Worm (Caenorhabditis elegans) whole organism, L2 larva: Measurements from ENCODE around the gene T25E12.14.

Experiments used
- R02D3.7 ChIP-seq: fragments of 150-350 bp; optimal IDR thresholded peaks from 2 replicates; lab custom pipeline; 2014; ENCODE audit warnings: missing biosample characterization, missing genetic modification characterization
- ZK546.5 ChIP-seq: sonication (generic microtip); optimal IDR thresholded peaks from 2 replicates; lab custom pipeline; 2017; ENCODE audit warnings: missing biosample characterization, missing genetic modification characterization
- egl-27 ChIP-seq: sonication (generic microtip); optimal IDR thresholded peaks from 3 replicates; lab custom pipeline; 2017; ENCODE audit warnings: missing biosample characterization, missing genetic modification reagents, missing genetic modification characterization
- elt-3 ChIP-seq: sonication (generic microtip); optimal IDR thresholded peaks from 2 replicates; lab custom pipeline; 2017; ENCODE audit warnings: missing biosample characterization, missing genetic modification characterization
- lin-39 ChIP-seq: fragments of 150-350 bp; optimal IDR thresholded peaks from 2 replicates; lab custom pipeline; 2014; ENCODE audit warnings: missing biosample characterization, missing genetic modification reagents, missing genetic modification characterization
- lsy-2 ChIP-seq, 2 experiments: fragments of 150-350 bp in 1 of 2; sonication (generic microtip) in 1 of 2; optimal IDR thresholded peaks; 2 replicates each; lab custom pipeline; 2014 to 2017; ENCODE audit warnings: missing biosample characterization in 2 of 2, missing genetic modification characterization in 2 of 2
- mdl-1 ChIP-seq, 2 experiments: fragments of 150-350 bp in 1 of 2; sonication (generic microtip) in 1 of 2; optimal IDR thresholded peaks; 2 replicates each; lab custom pipeline; 2017; ENCODE audit warnings: missing biosample characterization in 2 of 2, missing genetic modification characterization in 2 of 2
- nhr-10 ChIP-seq: sonication (generic microtip); optimal IDR thresholded peaks from 2 replicates; lab custom pipeline; 2017; ENCODE audit warnings: missing biosample characterization, missing genetic modification characterization
- nhr-11 ChIP-seq: fragments of 150-350 bp; optimal IDR thresholded peaks from 2 replicates; lab custom pipeline; 2014; ENCODE audit warnings: missing biosample characterization, missing genetic modification characterization
- nhr-21 ChIP-seq: fragments of 150-350 bp; optimal IDR thresholded peaks from 2 replicates; lab custom pipeline; 2014; ENCODE audit warnings: missing biosample characterization, missing genetic modification characterization
- nhr-25 ChIP-seq: fragments of 150-350 bp; sonication (generic microtip); optimal IDR thresholded peaks from 3 replicates; lab custom pipeline; 2014; ENCODE audit warnings: missing biosample characterization, missing genetic modification characterization
- nhr-77 ChIP-seq: fragments of 150-350 bp; optimal IDR thresholded peaks from 2 replicates; lab custom pipeline; 2014; ENCODE audit warnings: missing biosample characterization, missing genetic modification characterization
- snpc-4 ChIP-seq: fragments of 150-350 bp; optimal IDR thresholded peaks from 2 replicates; lab custom pipeline; 2014; ENCODE audit warnings: missing biosample characterization, missing genetic modification characterization
- unc-39 ChIP-seq: fragments of 150-350 bp; optimal IDR thresholded peaks from 2 replicates; lab custom pipeline; 2014; ENCODE audit warnings: missing biosample characterization, missing genetic modification characterization

- TF ChIP-seq egl-27 (tag; lab: Kevin White, UChicago): no peak
- no peak for TF ChIP-seq lin-39 (tag; lab: Kevin White, UChicago)
- TF ChIP-seq ZK546.5 (tag; lab: Kevin White, UChicago): no peak
- TF ChIP-seq snpc-4: no peak
- TF ChIP-seq nhr-25: no peak
- no peak for TF ChIP-seq mdl-1 (tag; optimal IDR thresholded peaks at IDR 0.05; lab: Kevin White, UChicago)
- TF ChIP-seq unc-39 (tag; lab: Kevin White, UChicago): no peak
- no peak for TF ChIP-seq lsy-2 (tag; optimal IDR thresholded peaks at IDR 0.05; lab: Kevin White, UChicago)
- TF ChIP-seq nhr-21: no peak
- no peak for TF ChIP-seq nhr-11 (tag; lab: Kevin White, UChicago)
- no peak for TF ChIP-seq elt-3 (tag; lab: Kevin White, UChicago)
- TF ChIP-seq nhr-10 (tag; lab: Kevin White, UChicago): no peak
- no peak for TF ChIP-seq R02D3.7 (tag; lab: Kevin White, UChicago)
- no peak for TF ChIP-seq nhr-77
Measured at ce11 chrV:16729961-16730360, 2.9 kb downstream of the T25E12.14 start, which contains the start of gene srz-99.
